Worm (Caenorhabditis elegans) whole organism, late embryonic: ENCODE measurements around the gene smg-6.

Experiments
- C38D4.7 ChIP-seq: fragments of 200-800 bp; sonication (Bioruptor generic); optimal IDR thresholded peaks from 2 replicates; lab custom pipeline; 2018; ENCODE audit warnings: mild to moderate bottlenecking, missing genetic modification characterization, moderate library complexity, missing compliant biosample characterization
- F13H6.1 ChIP-seq: sonication (generic microtip); optimal IDR thresholded peaks from 2 replicates; lab custom pipeline; 2016; ENCODE audit warnings: missing genetic modification characterization, missing compliant biosample characterization
- K02D7.2 ChIP-seq: sonication (generic microtip); optimal IDR thresholded peaks from 2 replicates; lab custom pipeline; 2017; ENCODE audit warnings: mild to moderate bottlenecking, missing genetic modification characterization, missing compliant biosample characterization
- K09A11.1 ChIP-seq: sonication (generic microtip); optimal IDR thresholded peaks from 2 replicates; lab custom pipeline; 2017; ENCODE audit warnings: antibody characterized with exemption, mild to moderate bottlenecking, missing genetic modification characterization, missing compliant biosample characterization; ENCODE audit not compliant: insufficient read depth
- Y22D7AL.16 ChIP-seq: sonication (generic microtip); optimal IDR thresholded peaks from 2 replicates; lab custom pipeline; 2016; ENCODE audit warnings: missing genetic modification characterization, missing compliant biosample characterization
- ahr-1 ChIP-seq: sonication (generic microtip); optimal IDR thresholded peaks from 2 replicates; lab custom pipeline; 2016; ENCODE audit warnings: missing genetic modification characterization, missing compliant biosample characterization
- ceh-14 ChIP-seq: sonication (generic microtip); optimal IDR thresholded peaks from 2 replicates; lab custom pipeline; 2016; ENCODE audit warnings: missing genotype, missing genetic modification characterization, missing compliant biosample characterization
- ceh-18 ChIP-seq: sonication (generic microtip); optimal IDR thresholded peaks from 2 replicates; lab custom pipeline; 2016; ENCODE audit warnings: missing genetic modification characterization, missing compliant biosample characterization
- ceh-2 ChIP-seq: sonication (generic microtip); optimal IDR thresholded peaks from 2 replicates; lab custom pipeline; 2016; ENCODE audit warnings: missing genotype, missing genetic modification characterization, missing compliant biosample characterization
- ceh-31 ChIP-seq: sonication (generic microtip); optimal IDR thresholded peaks from 2 replicates; lab custom pipeline; 2016; ENCODE audit warnings: missing genetic modification characterization, missing compliant biosample characterization
- ceh-34 ChIP-seq: sonication (generic microtip); optimal IDR thresholded peaks from 2 replicates; lab custom pipeline; 2016; ENCODE audit warnings: mild to moderate bottlenecking, missing genetic modification characterization, missing compliant biosample characterization
- ceh-45 ChIP-seq: fragments of 200-800 bp; sonication (Bioruptor generic); IDR thresholded peaks from 2 replicates; pipeline ENCODE4 v1.3.6; 2022; ENCODE audit warnings: missing genetic modification reagents, missing genetic modification characterization, missing compliant biosample characterization
- ceh-48 ChIP-seq: sonication (generic microtip); optimal IDR thresholded peaks from 2 replicates; lab custom pipeline; 2016; ENCODE audit warnings: missing genetic modification characterization, inconsistent platforms, missing compliant biosample characterization
- ceh-9 ChIP-seq: sonication (generic microtip); optimal IDR thresholded peaks from 2 replicates; lab custom pipeline; 2016; ENCODE audit warnings: mild to moderate bottlenecking, missing genetic modification characterization, inconsistent platforms, missing compliant biosample characterization
- dmd-4 ChIP-seq: sonication (generic microtip); optimal IDR thresholded peaks from 2 replicates; lab custom pipeline; 2016; ENCODE audit warnings: borderline replicate concordance, missing genetic modification characterization, missing compliant biosample characterization
- dve-1 ChIP-seq: sonication (generic microtip); optimal IDR thresholded peaks from 2 replicates; lab custom pipeline; 2017; ENCODE audit warnings: antibody characterized with exemption, mild to moderate bottlenecking, missing genetic modification characterization, missing compliant biosample characterization
- elt-2 ChIP-seq: sonication (generic microtip); optimal IDR thresholded peaks from 2 replicates; lab custom pipeline; 2016; ENCODE audit warnings: missing genetic modification reagents, missing genetic modification characterization, missing compliant biosample characterization
- elt-4 ChIP-seq: sonication (generic microtip); optimal IDR thresholded peaks from 2 replicates; lab custom pipeline; 2016; ENCODE audit warnings: missing genetic modification characterization, missing compliant biosample characterization
- ets-4 ChIP-seq: sonication (generic microtip); optimal IDR thresholded peaks from 2 replicates; lab custom pipeline; 2016; ENCODE audit warnings: missing genetic modification characterization, missing compliant biosample characterization
- fkh-10 ChIP-seq: fragments of 150-350 bp; optimal IDR thresholded peaks from 2 replicates; lab custom pipeline; 2014; ENCODE audit warnings: missing biosample characterization, missing genetic modification reagents, missing genetic modification characterization
- hlh-13 ChIP-seq: fragments of 200-800 bp; sonication (Bioruptor generic); optimal IDR thresholded peaks from 2 replicates; lab custom pipeline; 2018; ENCODE audit warnings: mild to moderate bottlenecking, missing genetic modification characterization, missing compliant biosample characterization
- hlh-15 ChIP-seq: sonication (generic microtip); optimal IDR thresholded peaks from 2 replicates; lab custom pipeline; 2016; ENCODE audit warnings: missing genetic modification characterization, missing compliant biosample characterization
- hlh-30 ChIP-seq: sonication (generic microtip); optimal IDR thresholded peaks from 2 replicates; lab custom pipeline; 2017; ENCODE audit warnings: antibody characterized with exemption, missing genetic modification characterization, missing compliant biosample characterization; ENCODE audit not compliant: insufficient read depth
- hlh-6 ChIP-seq: sonication (generic microtip); optimal IDR thresholded peaks from 2 replicates; lab custom pipeline; 2016; ENCODE audit warnings: missing genotype, missing genetic modification characterization, missing compliant biosample characterization
- lim-6 ChIP-seq: sonication (generic microtip); optimal IDR thresholded peaks from 2 replicates; lab custom pipeline; 2016; ENCODE audit warnings: missing genetic modification characterization, missing compliant biosample characterization
- madf-2 ChIP-seq: sonication (generic microtip); optimal IDR thresholded peaks from 2 replicates; lab custom pipeline; 2017; ENCODE audit warnings: missing genetic modification characterization, missing compliant biosample characterization
- mec-3 ChIP-seq: sonication (generic microtip); optimal IDR thresholded peaks from 2 replicates; lab custom pipeline; 2016; ENCODE audit warnings: borderline replicate concordance, missing genetic modification characterization, missing compliant biosample characterization
- nfya-1 ChIP-seq: sonication (generic microtip); optimal IDR thresholded peaks from 2 replicates; lab custom pipeline; 2017; ENCODE audit warnings: missing genetic modification characterization, mild to moderate bottlenecking, missing compliant biosample characterization, antibody characterized with exemption, moderate library complexity
- nhr-11 ChIP-seq: fragments of 150-350 bp; optimal IDR thresholded peaks from 2 replicates; lab custom pipeline; 2014; ENCODE audit warnings: missing biosample characterization, missing genetic modification characterization
- nhr-232 ChIP-seq: sonication (generic microtip); optimal IDR thresholded peaks from 2 replicates; lab custom pipeline; 2016; ENCODE audit warnings: missing genetic modification characterization, missing compliant biosample characterization
- odd-2 ChIP-seq: sonication (generic microtip); optimal IDR thresholded peaks from 2 replicates; lab custom pipeline; 2017; ENCODE audit warnings: antibody characterized with exemption, mild to moderate bottlenecking, missing genetic modification characterization, missing compliant biosample characterization
- pat-9 ChIP-seq: fragments of 200-800 bp; sonication (Bioruptor generic); optimal IDR thresholded peaks from 2 replicates; lab custom pipeline; 2018; ENCODE audit warnings: mild to moderate bottlenecking, missing genetic modification characterization, moderate library complexity, missing compliant biosample characterization
- pax-1 ChIP-seq: fragments of 150-350 bp; optimal IDR thresholded peaks from 2 replicates; lab custom pipeline; 2014; ENCODE audit warnings: missing biosample characterization, missing genetic modification characterization
- pha-2 ChIP-seq: sonication (generic microtip); optimal IDR thresholded peaks from 2 replicates; lab custom pipeline; 2017; ENCODE audit warnings: mild to moderate bottlenecking, missing genetic modification characterization, missing compliant biosample characterization
- pha-4 ChIP-seq: fragments of 150-350 bp; optimal IDR thresholded peaks from 2 replicates; lab custom pipeline; 2018; ENCODE audit warnings: missing biosample characterization, missing genetic modification reagents, missing genetic modification characterization
- pqm-1 ChIP-seq: sonication (generic microtip); optimal IDR thresholded peaks from 2 replicates; lab custom pipeline; 2016; ENCODE audit warnings: missing genetic modification characterization, missing compliant biosample characterization
- pros-1 ChIP-seq: fragments of 150-350 bp; optimal IDR thresholded peaks from 2 replicates; lab custom pipeline; 2014; ENCODE audit warnings: missing biosample characterization, missing genetic modification reagents, missing genetic modification characterization
- tbx-2 ChIP-seq: sonication (generic microtip); optimal IDR thresholded peaks from 2 replicates; lab custom pipeline; 2016; ENCODE audit warnings: missing genetic modification characterization, missing compliant biosample characterization
- tbx-7 ChIP-seq: sonication (generic microtip); optimal IDR thresholded peaks from 2 replicates; lab custom pipeline; 2016; ENCODE audit warnings: missing genotype, missing genetic modification characterization, missing compliant biosample characterization
- unc-42 ChIP-seq: sonication (generic microtip); optimal IDR thresholded peaks from 2 replicates; lab custom pipeline; 2016; ENCODE audit warnings: missing genotype, missing genetic modification characterization, missing compliant biosample characterization
- unc-55 ChIP-seq: sonication (generic microtip); optimal IDR thresholded peaks from 2 replicates; lab custom pipeline; 2017; ENCODE audit warnings: missing biosample characterization, missing genetic modification reagents, missing genetic modification characterization
- unc-86 ChIP-seq: sonication (generic microtip); optimal IDR thresholded peaks from 2 replicates; lab custom pipeline; 2016; ENCODE audit warnings: missing genetic modification characterization, missing compliant biosample characterization
- zip-5 ChIP-seq: sonication (generic microtip); optimal IDR thresholded peaks from 2 replicates; lab custom pipeline; 2016; ENCODE audit warnings: missing genetic modification characterization, missing compliant biosample characterization
- ztf-16 ChIP-seq: sonication (generic microtip); optimal IDR thresholded peaks from 2 replicates; lab custom pipeline; 2017; ENCODE audit warnings: missing genetic modification characterization, missing compliant biosample characterization

Gene smg-6

ce11 chrIII:2528621-2529113, 55.0 kb downstream of the smg-6 start, which contains the start of the genes Y54F10AM.15, rbc-2 and ndua-8:
Y54F10AM.15 (minus strand) TSS chrIII:2528679.
rbc-2 (minus strand) TSS chrIII:2528689.
ndua-8 (plus strand) TSS chrIII:2529063.
- TF ChIP-seq unc-86: no peak
- no peak for TF ChIP-seq dmd-4 (tag; lab: Kevin White, UChicago)
- TF ChIP-seq madf-2: no peak
- TF ChIP-seq hlh-30 (tag; lab: Kevin White, UChicago): peak; percentile 48
- TF ChIP-seq ceh-18 (tag; lab: Kevin White, UChicago): peak; percentile 18
- TF ChIP-seq fkh-10: no peak
- TF ChIP-seq pha-4 (tag; lab: Kevin White, UChicago): no peak
- no peak for TF ChIP-seq nhr-11
- peak; percentile 63 for TF ChIP-seq K09A11.1 (tag; lab: Kevin White, UChicago)
- no peak for TF ChIP-seq ahr-1 (tag; lab: Kevin White, UChicago)
- TF ChIP-seq lim-6 (tag; lab: Kevin White, UChicago): no peak
- peak; percentile 48 for TF ChIP-seq unc-55 (GFP tag; lab: Kevin White, UChicago)
- no peak for TF ChIP-seq elt-4 (tag; lab: Kevin White, UChicago)
- TF ChIP-seq pros-1 (tag; lab: Kevin White, UChicago): peak; percentile 8
- no peak for TF ChIP-seq C38D4.7 (GFP tag; lab: Kevin White, UChicago)
- peak; percentile 24 for TF ChIP-seq ceh-2 (tag; lab: Kevin White, UChicago)
- TF ChIP-seq ceh-31 (tag; lab: Kevin White, UChicago): peak; percentile 73
- TF ChIP-seq unc-42 (tag; lab: Kevin White, UChicago): peak; percentile 23
- TF ChIP-seq ceh-48: peak; percentile 22
- peak; percentile 18 for TF ChIP-seq tbx-2 (tag; lab: Kevin White, UChicago)
- TF ChIP-seq dve-1 (tag; lab: Kevin White, UChicago): peak; percentile 50
- peak; percentile 35 for TF ChIP-seq elt-2 (tag; lab: Kevin White, UChicago)
- TF ChIP-seq K02D7.2 (tag; lab: Kevin White, UChicago): no peak
- TF ChIP-seq pqm-1: no peak
- TF ChIP-seq pax-1: peak; percentile 59
- TF ChIP-seq hlh-6: no peak
- TF ChIP-seq ceh-34 (tag; lab: Kevin White, UChicago): peak; percentile 17
- TF ChIP-seq nfya-1 (tag; lab: Kevin White, UChicago): peak; percentile 82
- peak; percentile 28 for TF ChIP-seq ets-4 (tag; lab: Kevin White, UChicago)
- no peak for TF ChIP-seq nhr-232 (tag; lab: Kevin White, UChicago)
- TF ChIP-seq mec-3 (tag; lab: Kevin White, UChicago): no peak
- peak; percentile 10 for TF ChIP-seq ceh-14 (tag; lab: Kevin White, UChicago)
- no peak for TF ChIP-seq F13H6.1 (tag; lab: Kevin White, UChicago)
- TF ChIP-seq odd-2 (tag; lab: Kevin White, UChicago): no peak
- TF ChIP-seq hlh-15 (tag; lab: Kevin White, UChicago): no peak
- TF ChIP-seq, all 69 proteins: peak for 17

- TF ChIP-seq nhr-11 (no peak), dve-1 (tag; lab: Kevin White, UChicago) (no peak), hlh-30 (tag; lab: Kevin White, UChicago) (no peak), hlh-6 (no peak), elt-2 (tag; lab: Kevin White, UChicago) (no peak), elt-4 (tag; lab: Kevin White, UChicago) (no peak), pax-1 (no peak), tbx-7 (tag; lab: Kevin White, UChicago) (no peak), Y22D7AL.16 (tag; lab: Kevin White, UChicago) (no peak), ceh-9 (tag; lab: Kevin White, UChicago) (no peak), ahr-1 (tag; lab: Kevin White, UChicago) (no peak), pha-2 (tag; lab: Kevin White, UChicago) (no peak), mec-3 (tag; lab: Kevin White, UChicago) (no peak), zip-5 (no peak), ztf-16 (tag; lab: Kevin White, UChicago) (no peak), hlh-13 (GFP tag; lab: Kevin White, UChicago) (no peak), pat-9 (no peak), ceh-45 (GFP tag; lab: Robert Waterston, UW) (no peak)
These were observed 56.7 kb downstream of the smg-6 start, which contains the start of gene cone-1 for ce11 chrIII:2530313-2530712. cone-1 (plus strand) TSS chrIII:2530613.
